Worm (Caenorhabditis elegans): ENCODE data around the gene gab-1.
A peak's percentile ranks its signal among the peaks of the same experiment; 100 is the strongest.

Gene gab-1

ce11 chrIII:12818050-12818738, 38.7 kb upstream of the gab-1 start, which contains the start of gene arx-5:
Gene arx-5, minus strand, starts transcription at chrIII:12818100.
- TF ChIP-seq ces-1 (GFP tag; optimal IDR thresholded peaks at IDR 0.05): peak; percentile 88
- no peak for TF ChIP-seq elt-1 (tag; optimal IDR thresholded peaks at IDR 0.05; ENCODE audit: borderline replicate concordance, insufficient read depth)

- TF ChIP-seq unc-120 (tag; optimal IDR thresholded peaks at IDR 0.05; ENCODE audit: poor library complexity, severe bottlenecking): no peak
- no peak for TF ChIP-seq sem-2 (GFP tag; optimal IDR thresholded peaks at IDR 0.05)
Measured at ce11 chrIII:12813193-12813592, 33.7 kb upstream of the gab-1 start, which contains the start of gene BE10.4. Gene BE10.4, plus strand, starts transcription at chrIII:12813493.

ce11 chrIII:12807726-12808125, 28.2 kb upstream of the gab-1 start, which contains the start of gene BE10.3:
Gene BE10.3, plus strand, starts transcription at chrIII:12808026.
- no peak for TF ChIP-seq cnd-1 (tag; optimal IDR thresholded peaks at IDR 0.05)
- no peak for TF ChIP-seq drap-1 (GFP tag; optimal IDR thresholded peaks at IDR 0.05)
- no peak for TF ChIP-seq unc-120 (tag; optimal IDR thresholded peaks at IDR 0.05; ENCODE audit: poor library complexity, severe bottlenecking)
- no peak for TF ChIP-seq unc-62 (GFP tag; optimal IDR thresholded peaks at IDR 0.05)
- no peak for TF ChIP-seq lin-32 (GFP tag; optimal IDR thresholded peaks at IDR 0.05)

- TF ChIP-seq snpc-4 (tag; optimal IDR thresholded peaks at IDR 0.05) (no peak), lin-32 (GFP tag; optimal IDR thresholded peaks at IDR 0.05) (no peak), bed-3 (GFP tag; optimal IDR thresholded peaks at IDR 0.05) (no peak), unc-62 (GFP tag; optimal IDR thresholded peaks at IDR 0.05) (no peak), nhr-28 (tag; optimal IDR thresholded peaks at IDR 0.05) (no peak), ham-2 (GFP tag; optimal IDR thresholded peaks at IDR 0.05) (no peak), zip-8 (tag; optimal IDR thresholded peaks at IDR 0.05) (no peak), lin-13 (tag; optimal IDR thresholded peaks at IDR 0.05) (no peak), M03D4.4 (tag; optimal IDR thresholded peaks at IDR 0.05) (no peak), tbx-8 (GFP tag; optimal IDR thresholded peaks at IDR 0.05) (no peak), mls-2 (tag; optimal IDR thresholded peaks at IDR 0.05) (no peak)
Measured at ce11 chrIII:12806712-12807111, 27.2 kb upstream of the gab-1 start, which contains the start of gene BE10.5. Gene BE10.5, minus strand, starts transcription at chrIII:12806812.

ce11 chrIII:12800529-12800928, 21.0 kb upstream of the gab-1 start:
- peak; percentile 96 for TF ChIP-seq blmp-1 (tag; optimal IDR thresholded peaks at IDR 0.05)
- peak; percentile 95 for TF ChIP-seq ham-2 (GFP tag; optimal IDR thresholded peaks at IDR 0.05)
- TF ChIP-seq ceh-83 (GFP tag; optimal IDR thresholded peaks at IDR 0.05): no peak
- peak; percentile 70 for TF ChIP-seq elt-1 (tag; optimal IDR thresholded peaks at IDR 0.05; ENCODE audit: borderline replicate concordance, insufficient read depth)
- no peak for TF ChIP-seq sem-2 (GFP tag; optimal IDR thresholded peaks at IDR 0.05)
- no peak for TF ChIP-seq nhr-76 (tag; optimal IDR thresholded peaks at IDR 0.05)

ce11 chrIII:12798469-12798868, 18.9 kb upstream of the gab-1 start, which contains the start of gene agmo-1:
Gene agmo-1, minus strand, starts transcription at chrIII:12798569.
- TF ChIP-seq elt-3 (tag; optimal IDR thresholded peaks at IDR 0.05) (no peak), lin-32 (GFP tag; optimal IDR thresholded peaks at IDR 0.05) (no peak), tbx-8 (GFP tag; optimal IDR thresholded peaks at IDR 0.05) (no peak), snpc-4 (tag; optimal IDR thresholded peaks at IDR 0.05) (no peak), M03D4.4 (tag; optimal IDR thresholded peaks at IDR 0.05) (no peak), ceh-83 (GFP tag; optimal IDR thresholded peaks at IDR 0.05) (no peak), unc-120 (tag; optimal IDR thresholded peaks at IDR 0.05; ENCODE audit: poor library complexity, severe bottlenecking) (no peak), sptf-1 (tag; optimal IDR thresholded peaks at IDR 0.05) (no peak), unc-39 (tag; optimal IDR thresholded peaks at IDR 0.05) (no peak)

ce11 chrIII:12794200-12794599, 14.7 kb upstream of the gab-1 start:
- TF ChIP-seq tbx-8 (GFP tag; optimal IDR thresholded peaks at IDR 0.05): no peak
- no peak for TF ChIP-seq nhr-237 (tag; optimal IDR thresholded peaks at IDR 0.05)
- TF ChIP-seq hlh-1 (tag; optimal IDR thresholded peaks at IDR 0.05): no peak
- no peak for TF ChIP-seq sem-2 (GFP tag; optimal IDR thresholded peaks at IDR 0.05)
- no peak for TF ChIP-seq unc-120 (tag; optimal IDR thresholded peaks at IDR 0.05; ENCODE audit: poor library complexity, severe bottlenecking)
- no peak for TF ChIP-seq pha-4 (tag; optimal IDR thresholded peaks at IDR 0.05)
- TF ChIP-seq M03D4.4 (tag; optimal IDR thresholded peaks at IDR 0.05): no peak
- TF ChIP-seq ztf-11 (tag; optimal IDR thresholded peaks at IDR 0.05): no peak
- TF ChIP-seq nhr-2 (tag; optimal IDR thresholded peaks at IDR 0.05): no peak
- no peak for TF ChIP-seq snpc-4 (tag; optimal IDR thresholded peaks at IDR 0.05)
- TF ChIP-seq unc-62 (GFP tag; optimal IDR thresholded peaks at IDR 0.05): no peak
